Fruit fly (Drosophila melanogaster) whole organism, embryonic: ENCODE results near the gene Gorab.

Experiments
- BEAF-32 ChIP-seq: fragments of 200-800 bp; sonication (Bioruptor generic); optimal IDR thresholded peaks from 3 replicates; lab custom pipeline; 2017; ENCODE audit warnings: missing biosample characterization, missing genetic modification characterization, mild to moderate bottlenecking, moderate library complexity, missing genetic modification reagents
- Blimp-1 ChIP-seq: fragments of 200-800 bp; sonication (Bioruptor generic); optimal IDR thresholded peaks from 3 replicates; lab custom pipeline; 2018; ENCODE audit warnings: missing biosample characterization, missing genetic modification characterization, mild to moderate bottlenecking, moderate library complexity, missing genetic modification reagents
- Bteb2 ChIP-seq: fragments of 200-800 bp; sonication (Bioruptor generic); optimal IDR thresholded peaks from 2 replicates; lab custom pipeline; 2016; ENCODE audit warnings: missing biosample characterization, missing genetic modification characterization
- CG14860 ChIP-seq: fragments of 200-800 bp; sonication (Bioruptor generic); IDR thresholded peaks from 3 replicates; pipeline ENCODE4 v1.3.6; 2022; ENCODE audit warnings: missing biosample characterization, missing genetic modification characterization; ENCODE audit not compliant: partially characterized antibody
- CG15269 ChIP-seq: fragments of 200-800 bp; sonication (Bioruptor generic); optimal IDR thresholded peaks from 2 replicates; lab custom pipeline; 2018; ENCODE audit warnings: missing biosample characterization, mild to moderate bottlenecking, missing genetic modification characterization, moderate library complexity
- CG15514 ChIP-seq: fragments of 200-800 bp; sonication (Bioruptor generic); optimal IDR thresholded peaks from 3 replicates; lab custom pipeline; 2017; ENCODE audit warnings: missing biosample characterization, missing genetic modification characterization, mild to moderate bottlenecking, moderate library complexity, missing genetic modification reagents
- CG17361 ChIP-seq: fragments of 200-800 bp; sonication (Bioruptor generic); IDR thresholded peaks from 3 replicates; pipeline ENCODE4 v1.3.6; 2022; ENCODE audit warnings: missing biosample characterization, missing genetic modification characterization
- CG17385 ChIP-seq: fragments of 200-800 bp; sonication (Bioruptor generic); optimal IDR thresholded peaks from 3 replicates; lab custom pipeline; 2018; ENCODE audit warnings: missing biosample characterization, mild to moderate bottlenecking, missing genetic modification characterization
- CG2712 ChIP-seq: fragments of 200-800 bp; optimal IDR thresholded peaks from 3 replicates; lab custom pipeline; 2019; ENCODE audit warnings: missing biosample characterization, mild to moderate bottlenecking, missing genetic modification characterization, moderate library complexity
- CG30431 ChIP-seq: fragments of 200-800 bp; sonication (Bioruptor generic); optimal IDR thresholded peaks from 2 replicates; lab custom pipeline; 2017; ENCODE audit warnings: missing biosample characterization, missing genetic modification characterization
- CG32767 ChIP-seq: fragments of 200-800 bp; sonication (Bioruptor generic); IDR thresholded peaks from 2 replicates; pipeline ENCODE4 v1.3.6; 2022; ENCODE audit warnings: missing biosample characterization, missing genetic modification characterization
- CG3281 ChIP-seq: fragments of 200-800 bp; sonication (Bioruptor generic); optimal IDR thresholded peaks from 3 replicates; lab custom pipeline; 2017; ENCODE audit warnings: missing biosample characterization, mild to moderate bottlenecking, missing genetic modification characterization
- CG33557 ChIP-seq: fragments of 200-800 bp; sonication (Bioruptor generic); optimal IDR thresholded peaks from 2 replicates; lab custom pipeline; 2019; ENCODE audit warnings: missing biosample characterization, mild to moderate bottlenecking, missing genetic modification characterization, moderate library complexity
- CG7745 ChIP-seq: fragments of 200-800 bp; sonication (Bioruptor generic); optimal IDR thresholded peaks from 2 replicates; lab custom pipeline; 2018; ENCODE audit warnings: missing biosample characterization, mild to moderate bottlenecking, missing genetic modification characterization, moderate library complexity
- CG7963 ChIP-seq: fragments of 200-800 bp; sonication (Bioruptor generic); IDR thresholded peaks from 3 replicates; pipeline ENCODE4 v1.3.6; 2022; ENCODE audit warnings: missing biosample characterization, missing genetic modification characterization; ENCODE audit not compliant: partially characterized antibody
- CG8924 ChIP-seq: fragments of 200-800 bp; optimal IDR thresholded peaks from 3 replicates; lab custom pipeline; 2019; ENCODE audit warnings: missing biosample characterization, mild to moderate bottlenecking, missing genetic modification characterization, moderate library complexity
- CoRest ChIP-seq: fragments of 200-800 bp; sonication (Bioruptor generic); optimal IDR thresholded peaks from 3 replicates; lab custom pipeline; 2018; ENCODE audit warnings: missing biosample characterization, mild to moderate bottlenecking, missing genetic modification characterization, moderate library complexity
- Deaf1 ChIP-seq: fragments of 200-800 bp; optimal IDR thresholded peaks from 3 replicates; lab custom pipeline; 2019; ENCODE audit warnings: missing biosample characterization, mild to moderate bottlenecking, missing genetic modification characterization, moderate library complexity
- Dip2 ChIP-seq: fragments of 200-800 bp; sonication (Bioruptor generic); IDR thresholded peaks from 2 replicates; pipeline ENCODE4 v1.3.6; 2022; ENCODE audit warnings: missing biosample characterization, missing genetic modification characterization
- Dip3 ChIP-seq: fragments of 200-800 bp; sonication (Bioruptor generic); optimal IDR thresholded peaks from 3 replicates; lab custom pipeline; 2016; ENCODE audit warnings: missing biosample characterization, missing genetic modification characterization
- Doc2 ChIP-seq: fragments of 200-800 bp; sonication (Bioruptor generic); IDR thresholded peaks from 2 replicates; pipeline ENCODE4 v1.3.6; 2022; ENCODE audit warnings: missing biosample characterization, missing genetic modification characterization
- Hand ChIP-seq: fragments of 200-800 bp; sonication (Bioruptor generic); optimal IDR thresholded peaks from 2 replicates; lab custom pipeline; 2017; ENCODE audit warnings: mild to moderate bottlenecking, missing biosample characterization, missing genetic modification reagents, missing genetic modification characterization
- Max ChIP-seq: fragments of 200-800 bp; sonication (Bioruptor generic); optimal IDR thresholded peaks from 2 replicates; lab custom pipeline; 2016; ENCODE audit warnings: missing biosample characterization, mild to moderate bottlenecking, missing genetic modification characterization
- Meics ChIP-seq: fragments of 200-800 bp; sonication (Bioruptor generic); optimal IDR thresholded peaks from 2 replicates; lab custom pipeline; 2017; ENCODE audit warnings: missing biosample characterization, mild to moderate bottlenecking, missing genetic modification characterization
- Mes4 ChIP-seq: fragments of 200-800 bp; sonication (Bioruptor generic); optimal IDR thresholded peaks from 2 replicates; lab custom pipeline; 2016; ENCODE audit warnings: missing biosample characterization, missing genetic modification characterization
- Nf-YC ChIP-seq: fragments of 200-800 bp; optimal IDR thresholded peaks from 3 replicates; lab custom pipeline; 2019; ENCODE audit warnings: missing biosample characterization, mild to moderate bottlenecking, missing genetic modification characterization, moderate library complexity
- Ptx1 ChIP-seq: fragments of 200-800 bp; sonication (Bioruptor generic); IDR thresholded peaks from 2 replicates; pipeline ENCODE4 v1.3.6; 2022; ENCODE audit warnings: missing biosample characterization, missing genetic modification characterization
- Ravus ChIP-seq: fragments of 200-800 bp; sonication (Bioruptor generic); IDR thresholded peaks from 2 replicates; pipeline ENCODE4 v1.3.6; 2022; ENCODE audit warnings: missing biosample characterization, missing genetic modification characterization
- Side ChIP-seq: fragments of 200-800 bp; sonication (Bioruptor generic); optimal IDR thresholded peaks from 2 replicates; lab custom pipeline; 2016; ENCODE audit warnings: missing biosample characterization, missing genetic modification characterization
- Sox100B ChIP-seq: fragments of 200-800 bp; sonication (Bioruptor generic); optimal IDR thresholded peaks from 3 replicates; lab custom pipeline; 2018; ENCODE audit warnings: missing biosample characterization, mild to moderate bottlenecking, missing genetic modification characterization
- TFAM ChIP-seq: fragments of 200-800 bp; sonication (Bioruptor generic); optimal IDR thresholded peaks from 2 replicates; lab custom pipeline; 2017; ENCODE audit warnings: missing biosample characterization, missing genetic modification characterization, inconsistent platforms
- bcd ChIP-seq: fragments of 200-800 bp; sonication (Bioruptor generic); optimal IDR thresholded peaks from 2 replicates; lab custom pipeline; 2017; ENCODE audit warnings: missing biosample characterization, mild to moderate bottlenecking, missing genetic modification characterization
- esg ChIP-seq: fragments of 200-800 bp; sonication (Bioruptor generic); conservative IDR thresholded peaks from 2 replicates; pipeline ENCODE4 v1.3.6; 2022; ENCODE audit warnings: missing biosample characterization, missing genetic modification characterization
- eyg ChIP-seq: fragments of 200-800 bp; sonication (Bioruptor generic); optimal IDR thresholded peaks from 3 replicates; lab custom pipeline; 2016; ENCODE audit warnings: missing biosample characterization, missing genetic modification characterization
- inv ChIP-seq: fragments of 200-800 bp; sonication (Bioruptor generic); IDR thresholded peaks from 2 replicates; pipeline ENCODE4 v1.3.6; 2022; ENCODE audit warnings: missing biosample characterization, missing genetic modification characterization; ENCODE audit not compliant: partially characterized antibody
- ken ChIP-seq: fragments of 200-800 bp; sonication (Bioruptor generic); IDR thresholded peaks from 3 replicates; pipeline ENCODE4 v1.3.6; 2022; ENCODE audit warnings: missing biosample characterization, missing genetic modification characterization
- lola ChIP-seq, 3 experiments: fragments of >200 bp in 2 of 3; fragments of 200-800 bp in 1 of 3; sonication (Bioruptor generic) in 1 of 3; optimal IDR thresholded peaks; 2 replicates each; lab custom pipeline; 2017 to 2019; ENCODE audit warnings: missing biosample characterization in 3 of 3, missing genetic modification characterization in 3 of 3, mild to moderate bottlenecking in 1 of 3, moderate library complexity in 1 of 3
- nerfin-1 ChIP-seq: fragments of 200-800 bp; sonication (Bioruptor generic); optimal IDR thresholded peaks from 3 replicates; lab custom pipeline; 2019; ENCODE audit warnings: missing biosample characterization, mild to moderate bottlenecking, missing genetic modification characterization, moderate library complexity
- otp ChIP-seq: fragments of 200-800 bp; sonication (Bioruptor generic); IDR thresholded peaks from 3 replicates; pipeline ENCODE4, ENCODE4 v1.3.6; 2022; ENCODE audit warnings: missing biosample characterization, missing genetic modification characterization
- pan ChIP-seq, 4 experiments: fragments of >200 bp in 3 of 4; fragments of 200-800 bp in 1 of 4; sonication (Bioruptor generic) in 1 of 4; optimal IDR thresholded peaks in 3 of 4; IDR thresholded peaks in 1 of 4; 2 replicates each; pipeline versions ENCODE4 v1.3.6 to Lab custom; 2017 to 2022; ENCODE audit warnings: missing biosample characterization in 2 of 4, missing genetic modification characterization in 2 of 4, mixed read lengths in 1 of 4
- sens ChIP-seq: fragments of 200-800 bp; sonication (Bioruptor generic); peaks from one replicate; lab custom pipeline; 2016; ENCODE audit warnings: missing biosample characterization, missing genetic modification characterization
- seq ChIP-seq: fragments of 200-800 bp; sonication (Bioruptor generic); IDR thresholded peaks from 2 replicates; pipeline ENCODE4 v1.3.6; 2022; ENCODE audit warnings: missing biosample characterization, missing genetic modification characterization
- twi ChIP-seq: fragments of 200-800 bp; optimal IDR thresholded peaks from 2 replicates; lab custom pipeline; 2019; ENCODE audit warnings: missing biosample characterization, mild to moderate bottlenecking, missing genetic modification characterization, moderate library complexity
- usp ChIP-seq: fragments of >200 bp; optimal IDR thresholded peaks from 2 replicates; lab custom pipeline; 2017; ENCODE audit warnings: missing biosample characterization, missing genetic modification characterization
- vfl ChIP-seq: fragments of 200-800 bp; sonication (Bioruptor generic); optimal IDR thresholded peaks from 2 replicates; lab custom pipeline; 2016; ENCODE audit warnings: missing biosample characterization, missing genetic modification characterization
- vvl ChIP-seq: fragments of 200-800 bp; sonication (Bioruptor generic); IDR thresholded peaks from 2 replicates; pipeline ENCODE4 v1.3.6; 2022; ENCODE audit warnings: missing biosample characterization, missing genetic modification characterization
- zf30C ChIP-seq: fragments of 200-800 bp; sonication (Bioruptor generic); optimal IDR thresholded peaks from 3 replicates; lab custom pipeline; 2018; ENCODE audit warnings: missing biosample characterization, mild to moderate bottlenecking, missing genetic modification characterization

Gene Gorab

dm6 chr3L:17457695-17458242 lies 29.1 kb upstream of the Gorab start (continued):
- TF ChIP-seq Dip3 (GFP tag; lab: Kevin White, UChicago) (no peak), Ravus (GFP tag; lab: Robert Waterston, UW) (no peak), eyg (GFP tag; lab: Kevin White, UChicago) (no peak), Deaf1 (tag; lab: Kevin White, UChicago) (no peak), lola (GFP tag; optimal IDR thresholded peaks at IDR 0.05; lab: Kevin White, UChicago) (peak in 1 of 3 experiments; percentile 18), CG2712 (tag; lab: Kevin White, UChicago) (peak; percentile 51), CG17361 (GFP tag; lab: Robert Waterston, UW) (peak; percentile 34; the same call in 1 of the 3 replicates), nerfin-1 (tag; lab: Kevin White, UChicago) (peak; percentile 0), CG7745 (tag; lab: Kevin White, UChicago) (no peak), CG33557 (GFP tag; lab: Kevin White, UChicago) (peak; percentile 9), CG30431 (GFP tag; lab: Kevin White, UChicago) (no peak), Doc2 (GFP tag; lab: Robert Waterston, UW) (no peak), vfl (GFP tag; lab: Kevin White, UChicago) (no peak), Max (GFP tag; lab: Kevin White, UChicago) (no peak)
- TF ChIP-seq, all 482 proteins: peak for 77

dm6 chr3L:17447881-17448280 lies 19.2 kb upstream of the Gorab start:
- TF ChIP-seq seq (GFP tag; lab: Robert Waterston, UW), result 0 out of 2 replicates have a peak, but pooled peaks have one; percentile 13
- TF ChIP-seq CG15269, result peak; percentile 17
- TF ChIP-seq CG15514 (GFP tag; lab: Kevin White, UChicago), result peak; percentile 18
- TF ChIP-seq Blimp-1 (GFP tag; lab: Kevin White, UChicago), result peak; percentile 7
- TF ChIP-seq BEAF-32 (GFP tag; lab: Kevin White, UChicago), result no peak
- no peak for TF ChIP-seq TFAM (GFP tag; lab: Kevin White, UChicago)
- peak; percentile 1 for TF ChIP-seq zf30C (GFP tag; lab: Kevin White, UChicago)
- peak; percentile 6 for TF ChIP-seq Nf-YC (tag; lab: Kevin White, UChicago)
- TF ChIP-seq Sox100B, result peak; percentile 35
- TF ChIP-seq twi (tag; lab: Kevin White, UChicago), result no peak
- TF ChIP-seq ken (GFP tag; lab: Robert Waterston, UW), result no peak
- TF ChIP-seq bcd, result peak; percentile 36
- TF ChIP-seq CG33557 (GFP tag; lab: Kevin White, UChicago), result no peak
- TF ChIP-seq CG17385 (GFP tag; lab: Kevin White, UChicago), result peak; percentile 19
- TF ChIP-seq inv (GFP tag; lab: Robert Waterston, UW), result no peak
- TF ChIP-seq Mes4 (GFP tag; lab: Kevin White, UChicago), result no peak
- no peak for TF ChIP-seq otp (GFP tag; lab: Robert Waterston, UW)
- no peak for TF ChIP-seq Side
- TF ChIP-seq Bteb2 (GFP tag; lab: Kevin White, UChicago), result no peak
- no peak for TF ChIP-seq Dip2 (GFP tag; lab: Robert Waterston, UW)
- TF ChIP-seq Hand, result peak; percentile 41
- TF ChIP-seq CoRest (tag; lab: Kevin White, UChicago), result peak; percentile 38
- TF ChIP-seq pan (optimal IDR thresholded peaks at IDR 0.05; lab: Kevin White, UChicago), result no peak
- TF ChIP-seq pan (GFP tag; optimal IDR thresholded peaks at IDR 0.05 in 1 of 2, IDR thresholded peaks at IDR 0.05 in 1 of 2), result peak in 1 of 2 experiments; percentile 28
- no peak for TF ChIP-seq CG14860 (GFP tag; lab: Robert Waterston, UW)
- no peak for TF ChIP-seq CG32767 (GFP tag; lab: Robert Waterston, UW)
- TF ChIP-seq Meics (GFP tag; lab: Kevin White, UChicago), result peak; percentile 47
- TF ChIP-seq vfl (GFP tag; lab: Kevin White, UChicago), result no peak
- TF ChIP-seq Ptx1 (GFP tag; lab: Robert Waterston, UW), result peak; percentile 47; the same call in 1 of the 2 replicates
- TF ChIP-seq CG3281 (GFP tag; lab: Kevin White, UChicago), result peak; percentile 45
- no peak for TF ChIP-seq sens (GFP tag; lab: Kevin White, UChicago)
- TF ChIP-seq vvl (GFP tag; lab: Robert Waterston, UW), result peak; percentile 33; the same call in 1 of the 2 replicates
- TF ChIP-seq CG8924 (tag; lab: Kevin White, UChicago), result peak; percentile 36
- TF ChIP-seq CG7963, result no peak
- 0 out of 2 replicates have a peak, but pooled peaks have one; percentile 7 for TF ChIP-seq esg (GFP tag; lab: Robert Waterston, UW)
- no peak for TF ChIP-seq usp
